Fruit fly (Drosophila melanogaster) Kc167 (cell line): ENCODE measurements around the gene CG32192.

Experiments
- Myc ChIP-seq: fragments of >200 bp; optimal IDR thresholded peaks from 2 replicates; lab custom pipeline; 2017; ENCODE audit warnings: missing external identifiers
- Sin3A ChIP-seq: fragments of >200 bp; optimal IDR thresholded peaks from 2 replicates; lab custom pipeline; 2018; ENCODE audit warnings: missing external identifiers
- h ChIP-seq: fragments of >200 bp; optimal IDR thresholded peaks from 3 replicates; lab custom pipeline; 2018; ENCODE audit warnings: missing external identifiers
- insv ChIP-seq: fragments of >200 bp; optimal IDR thresholded peaks from 3 replicates; lab custom pipeline; 2018; ENCODE audit warnings: missing external identifiers
- psq ChIP-seq: fragments of >200 bp; optimal IDR thresholded peaks from 2 replicates; lab custom pipeline; 2017; ENCODE audit warnings: missing external identifiers
- ttk ChIP-seq: sonication (Bioruptor generic); optimal IDR thresholded peaks from 2 replicates; lab custom pipeline; 2017; ENCODE audit warnings: missing external identifiers

CG32192 gene

dm6 chr3L:18030301-18030827, 9.8 kb upstream of the CG32192 start:
- no peak for TF ChIP-seq ttk (lab: Kevin White, UChicago)
- TF ChIP-seq Myc (lab: Kevin White, UChicago): no peak
- no peak for TF ChIP-seq Sin3A
- TF ChIP-seq h (lab: Kevin White, UChicago): no peak
- no peak for TF ChIP-seq psq
- TF ChIP-seq insv (lab: Kevin White, UChicago): no peak

- TF ChIP-seq ttk (lab: Kevin White, UChicago) (no peak), Sin3A (no peak), h (lab: Kevin White, UChicago) (no peak), psq (no peak), insv (lab: Kevin White, UChicago) (no peak), Myc (lab: Kevin White, UChicago) (no peak)
Measured at dm6 chr3L:18032478-18033343, 7.4 kb upstream of the CG32192 start.

dm6 chr3L:18034498-18034897, 5.6 kb upstream of the CG32192 start:
- TF ChIP-seq Myc (lab: Kevin White, UChicago): no peak
- TF ChIP-seq insv (lab: Kevin White, UChicago): no peak
- no peak for TF ChIP-seq h (lab: Kevin White, UChicago)
- TF ChIP-seq psq: no peak
- TF ChIP-seq ttk (lab: Kevin White, UChicago): no peak
- TF ChIP-seq Sin3A: no peak

dm6 chr3L:18036995-18037394, 3.1 kb upstream of the CG32192 start:
- no peak for TF ChIP-seq Sin3A
- no peak for TF ChIP-seq Myc (lab: Kevin White, UChicago)
- no peak for TF ChIP-seq ttk (lab: Kevin White, UChicago)
- no peak for TF ChIP-seq insv (lab: Kevin White, UChicago)
- no peak for TF ChIP-seq h (lab: Kevin White, UChicago)
- TF ChIP-seq psq: no peak

- TF ChIP-seq ttk (lab: Kevin White, UChicago): no peak
- TF ChIP-seq Myc (lab: Kevin White, UChicago): no peak
- no peak for TF ChIP-seq insv (lab: Kevin White, UChicago)
- no peak for TF ChIP-seq h (lab: Kevin White, UChicago)
Measured at dm6 chr3L:18037459-18038092, 2.5 kb upstream of the CG32192 start.

dm6 chr3L:18038122-18038762, 1.9 kb upstream of the CG32192 start:
- TF ChIP-seq ttk (lab: Kevin White, UChicago) (no peak), h (lab: Kevin White, UChicago) (no peak), Myc (lab: Kevin White, UChicago) (no peak), psq (no peak), Sin3A (no peak), insv (lab: Kevin White, UChicago) (no peak)

dm6 chr3L:18042433-18042832, 2.3 kb downstream of the CG32192 start, which contains the start of gene CG42393:
CG42393 (plus strand) TSS chr3L:18042733.
- TF ChIP-seq insv (lab: Kevin White, UChicago): no peak
- TF ChIP-seq Myc (lab: Kevin White, UChicago): no peak
- no peak for TF ChIP-seq psq
- no peak for TF ChIP-seq ttk (lab: Kevin White, UChicago)
- no peak for TF ChIP-seq h (lab: Kevin White, UChicago)
- TF ChIP-seq Sin3A: no peak

- TF ChIP-seq psq (no peak), h (lab: Kevin White, UChicago) (no peak), insv (lab: Kevin White, UChicago) (no peak), Sin3A (no peak), Myc (lab: Kevin White, UChicago) (no peak), ttk (lab: Kevin White, UChicago) (no peak)
Measured at dm6 chr3L:18044333-18045043, 4.4 kb downstream of the CG32192 start.

dm6 chr3L:18046590-18047158, 6.6 kb downstream of the CG32192 start:
- no peak for TF ChIP-seq psq
- TF ChIP-seq ttk (lab: Kevin White, UChicago): no peak
- no peak for TF ChIP-seq h (lab: Kevin White, UChicago)
- TF ChIP-seq Sin3A: no peak
- TF ChIP-seq insv (lab: Kevin White, UChicago): no peak
- no peak for TF ChIP-seq Myc (lab: Kevin White, UChicago)

- TF ChIP-seq insv (lab: Kevin White, UChicago) (no peak), ttk (lab: Kevin White, UChicago) (no peak)
Measured at dm6 chr3L:18057033-18057432, 16.9 kb downstream of the CG32192 start.
